Fruit fly (Drosophila melanogaster): Measurements from ENCODE around the gene PpD3.

PpD3 gene

dm6 chr3R:9740713-9741112, 7.0 kb upstream of the PpD3 start, which contains the start of gene Pnn (continued):
- TF ChIP-seq Adf1 (GFP tag; IDR thresholded peaks at IDR 0.05) (no peak), Lpt (GFP tag; optimal IDR thresholded peaks at IDR 0.05) (no peak), pan (optimal IDR thresholded peaks at IDR 0.05) (no peak), pan (GFP tag; optimal IDR thresholded peaks at IDR 0.05 in 1 of 2, IDR thresholded peaks at IDR 0.05 in 1 of 2) (no peak), ind (GFP tag; optimal IDR thresholded peaks at IDR 0.05) (no peak), CG4854 (GFP tag; optimal IDR thresholded peaks at IDR 0.05) (no peak), inv (GFP tag; IDR thresholded peaks at IDR 0.05; ENCODE audit: partially characterized antibody) (peak; percentile 86), toy (GFP tag; IDR thresholded peaks at IDR 0.05) (no peak), lab (GFP tag; optimal IDR thresholded peaks at IDR 0.05) (no peak), Ravus (GFP tag; IDR thresholded peaks at IDR 0.05) (no peak), salm (tag; optimal IDR thresholded peaks at IDR 0.05) (no peak), CG13894 (tag; optimal IDR thresholded peaks at IDR 0.05) (peak; percentile 77), hb (GFP tag; IDR thresholded peaks at IDR 0.05; ENCODE audit: partially characterized antibody) (peak; percentile 86), bab2 (GFP tag; optimal IDR thresholded peaks at IDR 0.05) (no peak), CG13296 (GFP tag; optimal IDR thresholded peaks at IDR 0.05) (no peak), cwo (GFP tag; optimal IDR thresholded peaks at IDR 0.05) (no peak), CG33557 (GFP tag; optimal IDR thresholded peaks at IDR 0.05) (no peak), CG1602 (GFP tag; optimal IDR thresholded peaks at IDR 0.05) (no peak), row (GFP tag; IDR thresholded peaks at IDR 0.05) (peak; percentile 84), da (GFP tag; optimal IDR thresholded peaks at IDR 0.05) (no peak), gro (GFP tag; optimal IDR thresholded peaks at IDR 0.05) (no peak), Sox100B (GFP tag; optimal IDR thresholded peaks at IDR 0.05) (peak; percentile 6), HLH4C (GFP tag; IDR thresholded peaks at IDR 0.05; ENCODE audit: partially characterized antibody) (peak; percentile 84), abd-A (tag; optimal IDR thresholded peaks at IDR 0.05) (peak; percentile 64), ci (GFP tag; IDR thresholded peaks at IDR 0.05) (no peak), CG11560 (tag; IDR thresholded peaks at IDR 0.05) (no peak), ranshi (GFP tag; IDR thresholded peaks at IDR 0.05) (no peak), CG6175 (GFP tag; IDR thresholded peaks at IDR 0.05) (no peak), CG11085 (GFP tag; IDR thresholded peaks at IDR 0.05) (no peak), Sry-β (GFP tag; optimal IDR thresholded peaks at IDR 0.05) (peak; percentile 48), NC2α (GFP tag; optimal IDR thresholded peaks at IDR 0.05) (no peak), CG17328 (GFP tag; IDR thresholded peaks at IDR 0.05) (no peak), Taf1 (GFP tag; IDR thresholded peaks at IDR 0.05) (no peak), Atf6 (GFP tag; IDR thresholded peaks at IDR 0.05) (no peak), CG3838 (GFP tag; optimal IDR thresholded peaks at IDR 0.05) (no peak), CG2116 (GFP tag; optimal IDR thresholded peaks at IDR 0.05) (peak; percentile 44), unpg (GFP tag; optimal IDR thresholded peaks at IDR 0.05) (no peak), eyg (GFP tag; optimal IDR thresholded peaks at IDR 0.05) (no peak), HmgD (GFP tag; optimal IDR thresholded peaks at IDR 0.05) (no peak), CG12155 (GFP tag; optimal IDR thresholded peaks at IDR 0.05) (no peak), CG10565 (GFP tag; optimal IDR thresholded peaks at IDR 0.05) (no peak), CG34422 (GFP tag; IDR thresholded peaks at IDR 0.05) (no peak), lilli (GFP tag; optimal IDR thresholded peaks at IDR 0.05) (no peak), CG16813 (GFP tag; IDR thresholded peaks at IDR 0.05; ENCODE audit: partially characterized antibody) (peak; percentile 92), CG7372 (GFP tag; IDR thresholded peaks at IDR 0.05) (no peak), crc (GFP tag; optimal IDR thresholded peaks at IDR 0.05) (no peak), D19A (tag; optimal IDR thresholded peaks at IDR 0.05) (no peak), mirr (GFP tag; optimal IDR thresholded peaks at IDR 0.05) (no peak), CG9932 (GFP tag; IDR thresholded peaks at IDR 0.05) (no peak), Hey (tag; optimal IDR thresholded peaks at IDR 0.05) (no peak), Fer1 (GFP tag; optimal IDR thresholded peaks at IDR 0.05) (no peak), CG5245 (GFP tag; optimal IDR thresholded peaks at IDR 0.05) (no peak), Med (GFP tag) (peak; percentile 56)

Measured in whole organism, embryonic.